Fruit fly (Drosophila melanogaster) whole organism, embryonic: Measurements from ENCODE around the gene CG32192.

Experiments used
- Abd-B ChIP-seq: fragments of 200-800 bp; sonication (Bioruptor generic); optimal IDR thresholded peaks from 2 replicates; lab custom pipeline; 2018; ENCODE audit warnings: missing biosample characterization, mild to moderate bottlenecking, missing genetic modification characterization, moderate library complexity
- Bdp1 ChIP-seq: fragments of 200-800 bp; sonication (Bioruptor generic); optimal IDR thresholded peaks from 3 replicates; lab custom pipeline; 2016; ENCODE audit warnings: missing biosample characterization, missing genetic modification characterization
- Bgb ChIP-seq: fragments of 200-800 bp; sonication (Bioruptor generic); IDR thresholded peaks from 2 replicates; pipeline ENCODE4 v1.3.6; 2022; ENCODE audit warnings: missing biosample characterization, missing genetic modification characterization; ENCODE audit not compliant: partially characterized antibody
- Blimp-1 ChIP-seq: fragments of 200-800 bp; sonication (Bioruptor generic); optimal IDR thresholded peaks from 3 replicates; lab custom pipeline; 2018; ENCODE audit warnings: missing biosample characterization, missing genetic modification characterization, mild to moderate bottlenecking, moderate library complexity, missing genetic modification reagents
- Bteb2 ChIP-seq: fragments of 200-800 bp; sonication (Bioruptor generic); optimal IDR thresholded peaks from 2 replicates; lab custom pipeline; 2016; ENCODE audit warnings: missing biosample characterization, missing genetic modification characterization
- CG1024 ChIP-seq: fragments of 200-800 bp; sonication (Bioruptor generic); IDR thresholded peaks from 2 replicates; pipeline ENCODE4 v1.3.6; 2022; ENCODE audit warnings: missing biosample characterization, missing genetic modification characterization
- CG10274 ChIP-seq: fragments of 200-800 bp; sonication (Bioruptor generic); optimal IDR thresholded peaks from 3 replicates; lab custom pipeline; 2017; ENCODE audit warnings: missing biosample characterization, mild to moderate bottlenecking, missing genetic modification characterization
- CG10979 ChIP-seq: fragments of 200-800 bp; sonication (Bioruptor generic); optimal IDR thresholded peaks from 2 replicates; lab custom pipeline; 2018; ENCODE audit warnings: missing biosample characterization, mild to moderate bottlenecking, missing genetic modification characterization, moderate library complexity
- CG11398 ChIP-seq: fragments of 200-800 bp; sonication (Bioruptor generic); optimal IDR thresholded peaks from 2 replicates; lab custom pipeline; 2016; ENCODE audit warnings: missing biosample characterization, missing genetic modification characterization
- CG11695 ChIP-seq: fragments of 200-800 bp; sonication (Bioruptor generic); IDR thresholded peaks from 3 replicates; pipeline ENCODE4 v1.3.6; 2022; ENCODE audit warnings: missing biosample characterization, missing genetic modification characterization
- CG13775 ChIP-seq: fragments of 200-800 bp; sonication (Bioruptor generic); optimal IDR thresholded peaks from 3 replicates; lab custom pipeline; 2017; ENCODE audit warnings: missing biosample characterization, mild to moderate bottlenecking, missing genetic modification characterization
- CG13894 ChIP-seq: fragments of 200-800 bp; sonication (Bioruptor generic); optimal IDR thresholded peaks from 3 replicates; lab custom pipeline; 2018; ENCODE audit warnings: missing biosample characterization, mild to moderate bottlenecking, missing genetic modification characterization, moderate library complexity
- CG14860 ChIP-seq: fragments of 200-800 bp; sonication (Bioruptor generic); IDR thresholded peaks from 3 replicates; pipeline ENCODE4 v1.3.6; 2022; ENCODE audit warnings: missing biosample characterization, missing genetic modification characterization; ENCODE audit not compliant: partially characterized antibody
- CG15011 ChIP-seq: fragments of 200-800 bp; sonication (Bioruptor generic); optimal IDR thresholded peaks from 3 replicates; lab custom pipeline; 2018; ENCODE audit warnings: missing biosample characterization, mild to moderate bottlenecking, missing genetic modification characterization
- CG2120 ChIP-seq: fragments of 200-800 bp; sonication (Bioruptor generic); optimal IDR thresholded peaks from 3 replicates; lab custom pipeline; 2016; ENCODE audit warnings: missing biosample characterization, missing genetic modification characterization
- CG2199 ChIP-seq: fragments of 200-800 bp; sonication (Bioruptor generic); IDR thresholded peaks from 3 replicates; pipeline ENCODE4 v1.3.6; 2022; ENCODE audit warnings: missing biosample characterization, missing genetic modification characterization
- CG32772 ChIP-seq: fragments of 200-800 bp; sonication (Bioruptor generic); IDR thresholded peaks from 2 replicates; pipeline ENCODE4 v1.3.6; 2022; ENCODE audit warnings: missing biosample characterization, missing genetic modification characterization
- CG34224 ChIP-seq: fragments of 200-800 bp; sonication (Bioruptor generic); IDR thresholded peaks from 3 replicates; pipeline ENCODE4 v1.3.6; 2022; ENCODE audit warnings: missing biosample characterization, missing genetic modification characterization; ENCODE audit not compliant: partially characterized antibody
- CG4404 ChIP-seq: fragments of 200-800 bp; sonication (Bioruptor generic); IDR thresholded peaks from 2 replicates; pipeline ENCODE4 v1.3.6; 2022; ENCODE audit warnings: missing biosample characterization, missing genetic modification characterization
- CG6765 ChIP-seq: fragments of 200-800 bp; sonication (Bioruptor generic); optimal IDR thresholded peaks from 3 replicates; lab custom pipeline; 2017; ENCODE audit warnings: missing biosample characterization, mild to moderate bottlenecking, missing genetic modification characterization
- CG7556 ChIP-seq: fragments of 200-800 bp; sonication (Bioruptor generic); optimal IDR thresholded peaks from 2 replicates; lab custom pipeline; 2017; ENCODE audit warnings: missing biosample characterization, mild to moderate bottlenecking, missing genetic modification characterization
- Chrac-16 ChIP-seq: fragments of 200-800 bp; sonication (Bioruptor generic); optimal IDR thresholded peaks from 3 replicates; lab custom pipeline; 2016; ENCODE audit warnings: missing biosample characterization, missing genetic modification characterization
- Deaf1 ChIP-seq: fragments of 200-800 bp; optimal IDR thresholded peaks from 3 replicates; lab custom pipeline; 2019; ENCODE audit warnings: missing biosample characterization, mild to moderate bottlenecking, missing genetic modification characterization, moderate library complexity
- Doc3 ChIP-seq: fragments of 200-800 bp; sonication (Bioruptor generic); IDR thresholded peaks from 3 replicates; pipeline ENCODE4 v1.3.6; 2022; ENCODE audit warnings: missing biosample characterization, missing genetic modification characterization; ENCODE audit not compliant: partially characterized antibody
- Elba2 ChIP-seq: fragments of 200-800 bp; sonication (Bioruptor generic); optimal IDR thresholded peaks from 3 replicates; lab custom pipeline; 2016; ENCODE audit warnings: missing biosample characterization, missing genetic modification characterization
- GATAe ChIP-seq: fragments of 200-800 bp; sonication (Bioruptor generic); conservative IDR thresholded peaks from 2 replicates; pipeline ENCODE4 v1.3.6; 2022; ENCODE audit warnings: missing biosample characterization, missing genetic modification characterization
- Gsc ChIP-seq: fragments of 200-800 bp; sonication (Bioruptor generic); IDR thresholded peaks from 2 replicates; pipeline ENCODE4 v1.3.6; 2022; ENCODE audit warnings: missing biosample characterization, missing genetic modification characterization
- H2.0 ChIP-seq: fragments of 200-800 bp; sonication (Bioruptor generic); IDR thresholded peaks from 2 replicates; pipeline ENCODE4 v1.3.6; 2022; ENCODE audit warnings: missing biosample characterization, missing genetic modification characterization
- Hand ChIP-seq: fragments of 200-800 bp; sonication (Bioruptor generic); optimal IDR thresholded peaks from 2 replicates; lab custom pipeline; 2017; ENCODE audit warnings: mild to moderate bottlenecking, missing biosample characterization, missing genetic modification reagents, missing genetic modification characterization
- Nf-YB ChIP-seq: fragments of 200-800 bp; sonication (Bioruptor generic); optimal IDR thresholded peaks from 3 replicates; lab custom pipeline; 2019; ENCODE audit warnings: missing biosample characterization, mild to moderate bottlenecking, missing genetic modification characterization, moderate library complexity
- Nf-YC ChIP-seq: fragments of 200-800 bp; optimal IDR thresholded peaks from 3 replicates; lab custom pipeline; 2019; ENCODE audit warnings: missing biosample characterization, mild to moderate bottlenecking, missing genetic modification characterization, moderate library complexity
- Opbp ChIP-seq: fragments of 200-800 bp; sonication (Bioruptor generic); IDR thresholded peaks from 3 replicates; pipeline ENCODE4 v1.3.6; 2022; ENCODE audit warnings: missing biosample characterization, missing genetic modification characterization; ENCODE audit not compliant: partially characterized antibody
- cato ChIP-seq: fragments of 200-800 bp; sonication (Bioruptor generic); optimal IDR thresholded peaks from 2 replicates; lab custom pipeline; 2016; ENCODE audit warnings: missing biosample characterization, missing genetic modification characterization, borderline replicate concordance
- ci ChIP-seq: fragments of 200-800 bp; sonication (Bioruptor generic); IDR thresholded peaks from 3 replicates; pipeline ENCODE4 v1.3.6; 2022; ENCODE audit warnings: missing biosample characterization, missing genetic modification characterization
- cwo ChIP-seq: fragments of 200-800 bp; sonication (Bioruptor generic); optimal IDR thresholded peaks from 3 replicates; lab custom pipeline; 2017; ENCODE audit warnings: missing biosample characterization, missing genetic modification characterization, mild to moderate bottlenecking, moderate library complexity, missing genetic modification reagents
- dati ChIP-seq: fragments of 200-800 bp; sonication (Bioruptor generic); IDR thresholded peaks from 2 replicates; pipeline ENCODE4 v1.3.6; 2022; ENCODE audit warnings: missing biosample characterization, missing genetic modification characterization
- exex ChIP-seq: fragments of 200-800 bp; sonication (Bioruptor generic); optimal IDR thresholded peaks from 4 replicates; lab custom pipeline; 2018; ENCODE audit warnings: missing biosample characterization, mild to moderate bottlenecking, missing genetic modification characterization, moderate library complexity
- ftz-f1 ChIP-seq: fragments of 200-800 bp; sonication (Bioruptor generic); optimal IDR thresholded peaks from 2 replicates; lab custom pipeline; 2016; ENCODE audit warnings: missing biosample characterization, missing genetic modification characterization
- gcm ChIP-seq: fragments of 200-800 bp; sonication (Bioruptor generic); optimal IDR thresholded peaks from 2 replicates; lab custom pipeline; 2019; ENCODE audit warnings: missing biosample characterization, mild to moderate bottlenecking, missing genetic modification characterization, moderate library complexity
- knrl ChIP-seq: fragments of 200-800 bp; sonication (Bioruptor generic); IDR thresholded peaks from 3 replicates; pipeline ENCODE4 v1.3.6; 2022; ENCODE audit warnings: missing biosample characterization, missing genetic modification characterization; ENCODE audit not compliant: partially characterized antibody
- nau ChIP-seq: fragments of 200-800 bp; sonication (Bioruptor generic); optimal IDR thresholded peaks from 3 replicates; lab custom pipeline; 2017; ENCODE audit warnings: missing biosample characterization, mild to moderate bottlenecking, missing genetic modification characterization, missing genetic modification reagents
- nom ChIP-seq: fragments of 200-800 bp; sonication (Bioruptor generic); optimal IDR thresholded peaks from 2 replicates; lab custom pipeline; 2017; ENCODE audit warnings: missing biosample characterization, missing genetic modification characterization, mild to moderate bottlenecking, moderate library complexity, missing genetic modification reagents
- rib ChIP-seq: fragments of 200-800 bp; sonication (Bioruptor generic); IDR thresholded peaks from 2 replicates; pipeline ENCODE4 v1.3.6; 2022; ENCODE audit warnings: missing biosample characterization, missing genetic modification characterization
- sd ChIP-seq: fragments of 200-800 bp; sonication (Bioruptor generic); optimal IDR thresholded peaks from 3 replicates; lab custom pipeline; 2018; ENCODE audit warnings: missing biosample characterization, mild to moderate bottlenecking, missing genetic modification characterization, moderate library complexity
- sna ChIP-seq: fragments of 200-800 bp; sonication (Bioruptor generic); IDR thresholded peaks from 2 replicates; pipeline ENCODE4 v1.3.6; 2022; ENCODE audit warnings: missing biosample characterization, missing genetic modification characterization; ENCODE audit not compliant: partially characterized antibody
- tup ChIP-seq: fragments of 200-800 bp; sonication (Bioruptor generic); optimal IDR thresholded peaks from 2 replicates; lab custom pipeline; 2016; ENCODE audit warnings: missing biosample characterization, mild to moderate bottlenecking, missing genetic modification characterization, moderate library complexity
- vnd ChIP-seq: fragments of 200-800 bp; sonication (Bioruptor generic); IDR thresholded peaks from 3 replicates; pipeline ENCODE4 v1.3.6; 2022; ENCODE audit warnings: missing biosample characterization, missing genetic modification characterization; ENCODE audit not compliant: partially characterized antibody
- wdn ChIP-seq: fragments of 200-800 bp; sonication (Bioruptor generic); IDR thresholded peaks from 2 replicates; pipeline ENCODE4 v1.3.6; 2022; ENCODE audit warnings: missing biosample characterization, missing genetic modification characterization
- yki ChIP-seq: fragments of >200 bp; optimal IDR thresholded peaks from 3 replicates; lab custom pipeline; 2018

Gene CG32192

DNA sequence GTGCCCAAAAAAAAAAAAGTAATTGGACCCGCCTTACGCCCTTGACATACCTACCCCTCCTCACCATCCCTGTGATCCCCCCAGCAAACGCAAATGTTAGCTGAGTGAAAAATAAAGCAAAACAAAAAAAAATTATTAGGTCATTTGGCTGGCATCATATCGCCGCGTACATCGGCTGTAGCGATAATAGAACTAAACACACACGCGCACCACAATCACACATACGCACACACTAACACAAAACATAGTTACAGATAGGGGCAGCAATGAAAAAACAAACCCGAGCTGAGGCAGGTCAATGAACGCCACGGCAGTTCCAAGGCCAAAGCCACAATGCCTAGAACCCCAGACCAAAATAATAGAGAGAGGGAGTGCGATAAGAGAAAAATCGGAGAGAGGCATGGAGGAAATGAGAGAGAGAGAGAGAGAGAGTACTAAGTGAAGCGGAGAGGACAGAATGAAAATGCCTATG is 17.6 kb upstream of the CG32192 start (continued):
- no peak for TF ChIP-seq CG13775
- TF ChIP-seq CG10979 (tag; lab: Kevin White, UChicago): no peak
- no peak for TF ChIP-seq knrl
- no peak for TF ChIP-seq sna (GFP tag; lab: Robert Waterston, UW)
- TF ChIP-seq CG11398 (GFP tag; lab: Kevin White, UChicago): no peak
- TF ChIP-seq Nf-YB (GFP tag; lab: Kevin White, UChicago): peak; percentile 7
- no peak for TF ChIP-seq Bteb2 (GFP tag; lab: Kevin White, UChicago)
- TF ChIP-seq CG15011 (GFP tag; lab: Kevin White, UChicago): no peak
- no peak for TF ChIP-seq CG2120 (GFP tag; lab: Kevin White, UChicago)
- no peak for TF ChIP-seq wdn (GFP tag; lab: Robert Waterston, UW)
- no peak for TF ChIP-seq Elba2
- TF ChIP-seq gcm (GFP tag; lab: Kevin White, UChicago): peak; percentile 44
- TF ChIP-seq cwo (GFP tag; lab: Kevin White, UChicago): peak; percentile 77
- TF ChIP-seq cato (GFP tag; lab: Kevin White, UChicago): no peak
- 0 out of 3 replicates have a peak, but pooled peaks have one; percentile 16 for TF ChIP-seq ci (GFP tag; lab: Robert Waterston, UW)
- TF ChIP-seq Chrac-16 (GFP tag; lab: Kevin White, UChicago): no peak
- no peak for TF ChIP-seq CG7556 (GFP tag; lab: Kevin White, UChicago)
- peak; percentile 8 for TF ChIP-seq nom (GFP tag; lab: Kevin White, UChicago)
- TF ChIP-seq CG34224 (GFP tag; lab: Robert Waterston, UW): no peak
- no peak for TF ChIP-seq tup (GFP tag; lab: Kevin White, UChicago)
- no peak for TF ChIP-seq H2.0 (GFP tag; lab: Robert Waterston, UW)
- no peak for TF ChIP-seq CG1024 (GFP tag; lab: Robert Waterston, UW)
- peak; percentile 77 for TF ChIP-seq Deaf1 (tag; lab: Kevin White, UChicago)
- TF ChIP-seq CG32772 (GFP tag; lab: Robert Waterston, UW): peak; percentile 40; the same call in 1 of the 2 replicates
- peak; percentile 79 for TF ChIP-seq GATAe (GFP tag; lab: Robert Waterston, UW)
- TF ChIP-seq CG6765 (GFP tag; lab: Kevin White, UChicago): peak; percentile 7
- no peak for TF ChIP-seq Doc3 (GFP tag; lab: Robert Waterston, UW)
- TF ChIP-seq Hand (GFP tag; lab: Kevin White, UChicago): no peak
- TF ChIP-seq Bdp1: no peak
- TF ChIP-seq CG10274 (GFP tag; lab: Kevin White, UChicago): no peak
- peak; percentile 99 for TF ChIP-seq ftz-f1 (GFP tag; lab: Kevin White, UChicago)
- peak; percentile 68 for TF ChIP-seq yki (lab: Kevin White, UChicago)
- no peak for TF ChIP-seq Abd-B (GFP tag; lab: Kevin White, UChicago)
- TF ChIP-seq vnd (GFP tag; lab: Robert Waterston, UW): no peak
- TF ChIP-seq dati: no peak
- no peak for TF ChIP-seq CG4404 (GFP tag; lab: Robert Waterston, UW)
- TF ChIP-seq sd (tag; lab: Kevin White, UChicago): peak; percentile 96

DNA sequence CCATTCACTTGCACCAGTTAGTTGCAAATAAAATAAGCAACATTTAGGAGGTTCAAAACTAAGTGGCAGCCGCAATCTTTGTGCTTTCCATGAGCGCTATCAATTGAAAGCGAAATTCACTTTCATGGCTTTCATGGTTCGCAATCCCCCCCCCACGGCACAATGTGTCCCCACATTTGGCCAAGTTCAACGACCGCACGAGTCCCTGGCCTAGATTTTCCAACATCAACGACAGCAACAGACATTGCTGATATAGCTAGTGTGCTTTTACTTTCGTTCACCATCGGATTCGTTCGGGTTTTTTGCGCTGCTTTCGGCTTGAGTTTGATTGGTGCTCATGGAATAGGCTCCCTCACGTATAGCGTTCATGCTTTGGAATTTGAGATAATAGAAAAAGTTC is 16.5 kb upstream of the CG32192 start:
- TF ChIP-seq Nf-YC (peak; percentile 96), Nf-YB (GFP tag; lab: Kevin White, UChicago) (peak; percentile 90), Blimp-1 (GFP tag; lab: Kevin White, UChicago) (peak; percentile 22), CG11695 (peak; percentile 67; the same call in 2 of the 3 replicates), Bgb (GFP tag; lab: Robert Waterston, UW) (peak; percentile 35; the same call in 1 of the 2 replicates), rib (GFP tag; lab: Robert Waterston, UW) (peak; percentile 39; the same call in 1 of the 2 replicates), CG13894 (tag; lab: Kevin White, UChicago) (peak; percentile 64), CG2199 (GFP tag; lab: Robert Waterston, UW) (no peak), Gsc (no peak), knrl (no peak), cwo (GFP tag; lab: Kevin White, UChicago) (peak; percentile 28), exex (tag; lab: Kevin White, UChicago) (peak; percentile 33), nau (GFP tag; lab: Kevin White, UChicago) (no peak), CG14860 (GFP tag; lab: Robert Waterston, UW) (no peak), sd (tag; lab: Kevin White, UChicago) (peak; percentile 68), Opbp (no peak)
